Worm (Caenorhabditis elegans) whole organism, L1 larva: ENCODE measurements around the gene cwn-1.

Experiments
- C04F5.9 ChIP-seq: sonication (generic microtip); optimal IDR thresholded peaks from 2 replicates; lab custom pipeline; 2016; ENCODE audit warnings: missing genetic modification characterization, missing compliant biosample characterization
- blmp-1 ChIP-seq: fragments of 150-350 bp; optimal IDR thresholded peaks from 2 replicates; lab custom pipeline; 2014; ENCODE audit warnings: missing biosample characterization, missing genetic modification characterization
- ceh-63 ChIP-seq: fragments of 200-800 bp; sonication (Bioruptor generic); optimal IDR thresholded peaks from 2 replicates; lab custom pipeline; 2018; ENCODE audit warnings: mild to moderate bottlenecking, missing genetic modification characterization, missing compliant biosample characterization
- ceh-88 ChIP-seq: fragments of 200-800 bp; sonication (Bioruptor generic); IDR thresholded peaks from 2 replicates; pipeline ENCODE4 v1.3.6; 2022; ENCODE audit warnings: missing genetic modification characterization, missing compliant biosample characterization
- ceh-90 ChIP-seq: sonication (generic microtip); optimal IDR thresholded peaks from 2 replicates; lab custom pipeline; 2016; ENCODE audit warnings: missing genetic modification characterization, missing compliant biosample characterization
- ces-1 ChIP-seq: fragments of 150-350 bp; optimal IDR thresholded peaks from 2 replicates; lab custom pipeline; 2014; ENCODE audit warnings: missing biosample characterization, missing genetic modification reagents, missing genetic modification characterization
- dpl-1 ChIP-seq, 3 experiments: fragments of 150-350 bp in 2 of 3; sonication (generic microtip) in 1 of 3; optimal IDR thresholded peaks; 2 replicates each; lab custom pipeline; 2014 to 2017; ENCODE audit warnings: missing biosample characterization in 3 of 3, missing genetic modification characterization in 3 of 3, missing genetic modification reagents in 3 of 3
- dsc-1 ChIP-seq: sonication (generic microtip); optimal IDR thresholded peaks from 2 replicates; lab custom pipeline; 2016; ENCODE audit warnings: mild to moderate bottlenecking, missing genetic modification characterization, missing compliant biosample characterization
- efl-1 ChIP-seq, 4 experiments: fragments of 150-350 bp; optimal IDR thresholded peaks in 3 of 4; peaks in 1 of 4; 1 replicate in 1 of 4; 2 replicates in 3 of 4; lab custom pipeline; 2014; ENCODE audit warnings: missing biosample characterization in 2 of 4, missing genetic modification characterization in 2 of 4, missing genetic modification reagents in 2 of 4
- efl-3 ChIP-seq: fragments of 200-800 bp; sonication (Bioruptor generic); optimal IDR thresholded peaks from 2 replicates; lab custom pipeline; 2018; ENCODE audit warnings: mild to moderate bottlenecking, missing genetic modification characterization, missing compliant biosample characterization
- elt-2 ChIP-seq: sonication (generic microtip); optimal IDR thresholded peaks from 2 replicates; lab custom pipeline; 2016; ENCODE audit warnings: missing genetic modification characterization, mild to moderate bottlenecking, inconsistent platforms, missing compliant biosample characterization, missing genetic modification reagents
- elt-3 ChIP-seq, 6 experiments: fragments of 150-350 bp in 1 of 6; sonication (generic microtip); optimal IDR thresholded peaks; 2 replicates each; lab custom pipeline; 2017 to 2018; ENCODE audit warnings: missing biosample characterization in 6 of 6, missing genetic modification characterization in 6 of 6, inconsistent platforms in 1 of 6
- fkh-4 ChIP-seq: sonication (generic microtip); optimal IDR thresholded peaks from 2 replicates; lab custom pipeline; 2016; ENCODE audit warnings: missing compliant biosample characterization, missing genetic modification characterization, borderline replicate concordance
- fkh-8 ChIP-seq: sonication (generic microtip); optimal IDR thresholded peaks from 2 replicates; lab custom pipeline; 2016; ENCODE audit warnings: mild to moderate bottlenecking, missing genetic modification characterization, missing compliant biosample characterization
- fos-1 ChIP-seq: fragments of 150-350 bp; optimal IDR thresholded peaks from 2 replicates; lab custom pipeline; 2014; ENCODE audit warnings: missing biosample characterization, missing genetic modification characterization
- hlh-17 ChIP-seq: fragments of 200-800 bp; sonication (Bioruptor generic); optimal IDR thresholded peaks from 2 replicates; lab custom pipeline; 2018; ENCODE audit warnings: missing genetic modification characterization, mild to moderate bottlenecking, missing compliant biosample characterization, moderate library complexity, borderline replicate concordance
- hlh-4 ChIP-seq: sonication (generic microtip); optimal IDR thresholded peaks from 2 replicates; lab custom pipeline; 2016; ENCODE audit warnings: mild to moderate bottlenecking, missing genetic modification characterization, missing compliant biosample characterization
- hpl-2 ChIP-seq: fragments of 150-350 bp; optimal IDR thresholded peaks from 2 replicates; lab custom pipeline; 2014; ENCODE audit warnings: missing biosample characterization, missing genetic modification reagents, missing genetic modification characterization
- irx-1 ChIP-seq: sonication (generic microtip); optimal IDR thresholded peaks from 2 replicates; lab custom pipeline; 2016; ENCODE audit warnings: missing genetic modification characterization, missing compliant biosample characterization
- lin-14 ChIP-seq: fragments of 200-800 bp; sonication (Bioruptor generic); optimal IDR thresholded peaks from 2 replicates; lab custom pipeline; 2018; ENCODE audit warnings: mild to moderate bottlenecking, missing genetic modification characterization, moderate library complexity, missing compliant biosample characterization
- lin-15B ChIP-seq: fragments of 150-350 bp; sonication (generic microtip); optimal IDR thresholded peaks from 3 replicates; lab custom pipeline; 2014; ENCODE audit warnings: missing biosample characterization, missing genetic modification characterization
- lin-39 ChIP-seq: fragments of 150-350 bp; optimal IDR thresholded peaks from 2 replicates; lab custom pipeline; 2014; ENCODE audit warnings: missing biosample characterization, missing genetic modification reagents, missing genetic modification characterization
- lir-3 ChIP-seq: sonication (generic microtip); optimal IDR thresholded peaks from 2 replicates; lab custom pipeline; 2016; ENCODE audit warnings: mild to moderate bottlenecking, missing genetic modification characterization, moderate library complexity, missing compliant biosample characterization; ENCODE audit not compliant: poor library complexity
- nhr-12 ChIP-seq: sonication (generic microtip); optimal IDR thresholded peaks from 2 replicates; lab custom pipeline; 2017; ENCODE audit warnings: missing biosample characterization, missing genetic modification characterization
- nhr-71 ChIP-seq: sonication (generic microtip); optimal IDR thresholded peaks from 2 replicates; lab custom pipeline; 2016; ENCODE audit warnings: mild to moderate bottlenecking, missing genetic modification characterization, moderate library complexity, missing compliant biosample characterization
- nhr-76 ChIP-seq: sonication (generic microtip); optimal IDR thresholded peaks from 2 replicates; lab custom pipeline; 2017; ENCODE audit warnings: missing biosample characterization, missing genetic modification characterization
- nhr-85 ChIP-seq: sonication (generic microtip); peaks from one replicate; lab custom pipeline; 2016; ENCODE audit warnings: missing genetic modification characterization, inconsistent platforms, missing compliant biosample characterization
- pag-3 ChIP-seq: sonication (generic microtip); optimal IDR thresholded peaks from 2 replicates; lab custom pipeline; 2017; ENCODE audit warnings: missing genetic modification characterization, mild to moderate bottlenecking, missing compliant biosample characterization, antibody characterized with exemption, borderline replicate concordance; ENCODE audit not compliant: insufficient read depth
- pqm-1 ChIP-seq: sonication (generic microtip); optimal IDR thresholded peaks from 3 replicates; lab custom pipeline; 2017; ENCODE audit warnings: missing biosample characterization, missing genetic modification characterization
- skn-1 ChIP-seq: fragments of 150-350 bp; optimal IDR thresholded peaks from 2 replicates; lab custom pipeline; 2014; ENCODE audit warnings: missing biosample characterization, missing genetic modification characterization
- snu-23 ChIP-seq: sonication (generic microtip); optimal IDR thresholded peaks from 2 replicates; lab custom pipeline; 2016; ENCODE audit warnings: missing genetic modification characterization, missing compliant biosample characterization
- swsn-7 ChIP-seq: sonication (generic microtip); optimal IDR thresholded peaks from 2 replicates; lab custom pipeline; 2016; ENCODE audit warnings: missing genetic modification characterization, missing compliant biosample characterization
- tbx-2 ChIP-seq: sonication (generic microtip); optimal IDR thresholded peaks from 2 replicates; lab custom pipeline; 2016; ENCODE audit warnings: missing genetic modification characterization, missing compliant biosample characterization
- tlp-1 ChIP-seq: fragments of 150-350 bp; optimal IDR thresholded peaks from 2 replicates; lab custom pipeline; 2014; ENCODE audit warnings: missing biosample characterization, missing genetic modification characterization
- unc-130 ChIP-seq: fragments of 150-350 bp; optimal IDR thresholded peaks from 2 replicates; lab custom pipeline; 2017; ENCODE audit warnings: missing biosample characterization, missing genetic modification characterization, inconsistent platforms
- unc-86 ChIP-seq: sonication (generic microtip); optimal IDR thresholded peaks from 2 replicates; lab custom pipeline; 2016; ENCODE audit warnings: missing genetic modification characterization, missing compliant biosample characterization
- unc-98 ChIP-seq: fragments of 200-800 bp; sonication (Bioruptor generic); IDR thresholded peaks from 2 replicates; pipeline ENCODE4 v1.3.6; 2022; ENCODE audit warnings: missing genetic modification characterization, missing compliant biosample characterization
- xbp-1 ChIP-seq: sonication (generic microtip); optimal IDR thresholded peaks from 2 replicates; lab custom pipeline; 2016; ENCODE audit warnings: missing genetic modification characterization, missing compliant biosample characterization
- ztf-4 ChIP-seq: fragments of 150-350 bp; optimal IDR thresholded peaks from 2 replicates; lab custom pipeline; 2014; ENCODE audit warnings: missing biosample characterization, missing genetic modification characterization

cwn-1 gene

ce11 chrII:146933-147332 is 13.5 kb upstream of the cwn-1 start, which contains the start of gene T25D3.4 (continued):
- TF ChIP-seq xbp-1 = no peak
- TF ChIP-seq skn-1 (tag; lab: Kevin White, UChicago) = no peak
- no peak for TF ChIP-seq ceh-90 (tag; lab: Kevin White, UChicago)

ce11 chrII:135166-135565 is 1.8 kb upstream of the cwn-1 start, which contains the start of gene K10B4.1:
K10B4.1 (plus strand) TSS chrII:135466.
- TF ChIP-seq nhr-85 (peak; percentile 0), ces-1 (GFP tag; lab: Kevin White, UChicago) (no peak), hlh-17 (GFP tag; lab: Kevin White, UChicago) (no peak)
- TF ChIP-seq, all 84 proteins: peak for 1

DNA sequence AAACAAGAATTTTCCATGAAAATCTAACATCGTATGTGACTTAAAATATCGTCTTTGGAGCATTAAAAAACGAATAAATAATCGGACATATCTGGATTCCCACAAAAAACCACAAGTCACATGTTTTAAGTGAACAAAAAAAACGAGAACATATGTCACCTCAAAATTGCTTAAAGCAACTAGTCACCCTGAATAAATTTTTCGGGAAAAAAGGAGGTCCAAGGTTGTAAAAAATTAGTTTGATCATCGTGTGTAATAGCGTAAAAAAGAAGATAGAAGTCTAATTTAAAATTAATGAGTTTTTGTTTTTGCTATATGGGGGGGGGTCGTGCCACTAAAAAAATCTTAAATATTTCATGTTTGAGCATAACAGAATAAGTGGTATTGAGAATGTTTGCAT is 3.6 kb downstream of the cwn-1 start:
- TF ChIP-seq fos-1 (tag; lab: Kevin White, UChicago) = no peak
- peak; percentile 89 for TF ChIP-seq dsc-1
- no peak for TF ChIP-seq unc-130
- TF ChIP-seq dpl-1 (GFP tag; optimal IDR thresholded peaks at IDR 0.05; lab: Kevin White, UChicago) = no peak
- no peak for TF ChIP-seq C04F5.9 (tag; lab: Kevin White, UChicago)
- TF ChIP-seq fkh-4 (tag; lab: Kevin White, UChicago) = peak; percentile 63

DNA sequence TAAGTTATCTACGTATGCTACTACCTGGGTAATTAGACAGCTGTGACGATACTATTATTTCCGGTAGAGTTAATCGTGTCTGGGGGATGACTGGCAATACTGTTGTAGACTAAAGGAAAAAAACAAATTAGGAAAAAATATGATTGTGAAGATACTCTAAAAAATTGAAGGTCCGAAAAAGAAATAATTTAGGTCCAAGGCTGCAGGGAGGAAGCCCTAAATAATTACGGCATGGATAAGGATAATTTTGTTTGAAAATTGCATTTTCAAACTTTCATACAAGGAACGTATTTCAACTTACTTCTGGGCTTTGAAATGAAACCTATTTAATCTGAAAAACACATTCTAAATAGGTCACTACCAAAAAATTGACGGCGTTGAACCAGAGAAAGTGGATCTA is 4.5 kb downstream of the cwn-1 start, which contains the start of gene srd-3:
srd-3 (minus strand) TSS at position 101 of the 400 bp plus-strand sequence.
- no peak for TF ChIP-seq tlp-1
- TF ChIP-seq, all 84 proteins: peak for 0

DNA sequence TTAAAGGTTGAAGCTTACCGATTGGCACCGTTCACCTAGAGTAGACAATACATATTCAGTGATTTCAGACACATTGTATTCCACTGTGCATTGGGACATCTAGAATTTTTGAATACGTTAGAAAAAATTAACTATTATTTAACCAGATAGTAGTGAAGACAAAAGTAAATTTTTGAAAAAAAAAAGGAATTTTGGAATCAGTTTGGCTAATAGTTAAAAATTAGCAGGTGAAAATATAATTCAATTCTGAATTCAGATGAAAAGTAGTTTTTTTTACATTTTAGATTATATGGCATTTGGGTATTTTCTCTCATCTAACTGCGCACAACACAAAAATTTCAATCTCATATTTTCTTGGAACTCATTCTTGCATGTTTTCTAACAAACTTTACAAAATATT is 8.5 kb downstream of the cwn-1 start, which contains the start of gene nmur-2:
nmur-2 (minus strand) TSS at position 101 of the 400 bp plus-strand sequence.
- TF ChIP-seq hlh-4 (tag; lab: Kevin White, UChicago) = peak; percentile 0
- no peak for TF ChIP-seq tlp-1

ce11 chrII:122494-122893 is 10.9 kb downstream of the cwn-1 start:
- TF ChIP-seq hlh-4 (tag; lab: Kevin White, UChicago) (no peak), fkh-8 (tag; lab: Kevin White, UChicago) (no peak)

DNA sequence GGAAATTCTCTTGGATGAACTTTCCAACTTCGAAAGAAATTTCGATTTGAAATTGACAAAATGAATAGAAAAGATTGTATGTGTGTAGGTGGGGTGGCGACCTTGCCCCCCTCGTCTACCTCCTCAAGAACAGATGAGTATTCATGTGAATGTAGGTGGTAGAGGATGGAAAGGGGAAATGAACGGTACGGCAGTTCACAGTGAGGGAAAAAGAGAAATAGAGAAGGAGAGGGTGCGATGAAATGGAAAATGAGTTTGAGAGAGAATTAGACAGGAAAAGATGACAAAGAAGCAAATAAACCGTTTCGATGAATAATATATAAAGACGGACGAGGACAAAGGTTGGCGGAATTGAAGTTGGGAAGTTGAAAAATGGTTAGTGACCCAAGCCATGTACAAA is 11.4 kb downstream of the cwn-1 start:
- no peak for TF ChIP-seq lin-39 (tag; lab: Kevin White, UChicago)
- TF ChIP-seq pqm-1 (tag; lab: Kevin White, UChicago) = no peak
- no peak for TF ChIP-seq lir-3 (tag; lab: Kevin White, UChicago)
- peak; percentile 29 for TF ChIP-seq nhr-71 (tag; lab: Kevin White, UChicago)
- TF ChIP-seq nhr-85 = peak; percentile 89
- no peak for TF ChIP-seq fkh-4 (tag; lab: Kevin White, UChicago)
- TF ChIP-seq ceh-88 (GFP tag; lab: Robert Waterston, UW) = no peak
- peak; percentile 89 for TF ChIP-seq lin-14 (GFP tag; lab: Kevin White, UChicago)
- no peak for TF ChIP-seq ztf-4 (tag; lab: Kevin White, UChicago)
- no peak for TF ChIP-seq irx-1 (tag; lab: Kevin White, UChicago)
- TF ChIP-seq efl-3 = no peak
- TF ChIP-seq pag-3 (tag; lab: Kevin White, UChicago) = no peak
- TF ChIP-seq skn-1 (tag; lab: Kevin White, UChicago) = peak; percentile 75
- no peak for TF ChIP-seq elt-3 (tag; optimal IDR thresholded peaks at IDR 0.05; lab: Kevin White, UChicago)
- TF ChIP-seq tbx-2 (tag; lab: Kevin White, UChicago) = no peak
- no peak for TF ChIP-seq nhr-76
- no peak for TF ChIP-seq xbp-1
- no peak for TF ChIP-seq hpl-2 (GFP tag; lab: Kevin White, UChicago)
- TF ChIP-seq lin-15B (tag; lab: Kevin White, UChicago) = no peak
- TF ChIP-seq ceh-63 = no peak
- no peak for TF ChIP-seq unc-86 (tag; lab: Kevin White, UChicago)
- TF ChIP-seq unc-98 (GFP tag; lab: Robert Waterston, UW) = no peak
- peak; percentile 29 to 32 for TF ChIP-seq efl-1 (optimal IDR thresholded peaks at IDR 0.05; lab: Kevin White, UChicago)
- TF ChIP-seq efl-1 (GFP tag; optimal IDR thresholded peaks at IDR 0.05 in 1 of 2; lab: Kevin White, UChicago) = peak in 1 of 2 experiments; percentile 75
- TF ChIP-seq swsn-7 (tag; lab: Kevin White, UChicago) = peak; percentile 1
- no peak for TF ChIP-seq nhr-12 (tag; lab: Kevin White, UChicago)
- TF ChIP-seq hlh-17 (GFP tag; lab: Kevin White, UChicago) = no peak
- TF ChIP-seq snu-23 = peak; percentile 52
- no peak for TF ChIP-seq C04F5.9 (tag; lab: Kevin White, UChicago)
- no peak for TF ChIP-seq elt-2 (tag; lab: Kevin White, UChicago)
- TF ChIP-seq blmp-1 (tag; lab: Kevin White, UChicago) = peak; percentile 83
- TF ChIP-seq dsc-1 = no peak
